Worm (Caenorhabditis elegans) whole organism, midembryonic: Measurements from ENCODE around the gene nhr-58.

Experiments
- T22C8.4 ChIP-seq: fragments of 200-800 bp; sonication (Bioruptor generic); IDR thresholded peaks from 2 replicates; pipeline ENCODE4 v1.3.6; 2022; ENCODE audit warnings: missing genetic modification characterization, missing compliant biosample characterization
- cog-1 ChIP-seq: sonication (generic microtip); optimal IDR thresholded peaks from 2 replicates; lab custom pipeline; 2016; ENCODE audit warnings: missing genetic modification characterization, missing compliant biosample characterization
- flt-1 ChIP-seq: fragments of 200-800 bp; sonication (Bioruptor generic); IDR thresholded peaks from 2 replicates; pipeline ENCODE4 v1.3.6; 2022; ENCODE audit warnings: missing genetic modification characterization, missing compliant biosample characterization
- klf-2 ChIP-seq: fragments of 200-800 bp; sonication (Bioruptor generic); conservative IDR thresholded peaks from 2 replicates; pipeline ENCODE4 v1.3.6; 2022; ENCODE audit warnings: missing genetic modification reagents, missing genetic modification characterization, missing compliant biosample characterization
- med-1 ChIP-seq: sonication (generic microtip); optimal IDR thresholded peaks from 2 replicates; lab custom pipeline; 2017; ENCODE audit warnings: missing genetic modification characterization, mild to moderate bottlenecking, missing compliant biosample characterization, antibody characterized with exemption, missing genetic modification reagents; ENCODE audit not compliant: insufficient read depth
- ref-1 ChIP-seq: fragments of 200-800 bp; sonication (Bioruptor generic); conservative IDR thresholded peaks from 2 replicates; pipeline ENCODE4 v1.3.6; 2022; ENCODE audit warnings: missing genetic modification reagents, missing genetic modification characterization, missing compliant biosample characterization
- tab-1 ChIP-seq: fragments of 200-800 bp; sonication (Bioruptor generic); IDR thresholded peaks from 2 replicates; pipeline ENCODE4 v1.3.6; 2022; ENCODE audit warnings: missing genetic modification characterization, missing compliant biosample characterization
- ztf-23 ChIP-seq: fragments of 200-800 bp; sonication (Bioruptor generic); IDR thresholded peaks from 2 replicates; pipeline ENCODE4 v1.3.6; 2022; ENCODE audit warnings: missing genetic modification reagents, missing genetic modification characterization, missing compliant biosample characterization
- ztf-29 ChIP-seq: fragments of 200-800 bp; sonication (Bioruptor generic); IDR thresholded peaks from 2 replicates; pipeline ENCODE4 v1.3.6; 2022; ENCODE audit warnings: missing genetic modification reagents, missing genetic modification characterization, missing compliant biosample characterization

DNA sequence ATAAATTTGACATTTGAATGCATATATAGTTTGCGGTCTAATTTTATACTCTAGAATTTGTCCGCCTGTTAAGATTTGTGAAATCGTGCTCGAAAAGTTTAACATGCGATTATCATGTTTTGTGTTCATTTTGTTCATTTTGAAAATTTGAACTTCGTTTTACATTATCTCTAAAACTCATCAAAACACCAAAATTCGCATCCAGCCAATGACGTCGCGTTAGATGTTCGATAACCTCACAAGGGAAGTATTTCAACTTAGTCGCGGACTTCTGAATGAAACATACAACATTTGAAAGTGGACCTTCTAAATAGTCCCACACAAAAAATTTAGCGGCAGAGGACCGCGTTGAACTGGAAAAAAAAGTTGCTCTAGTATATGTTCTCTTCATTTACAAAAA, 9.4 kb downstream of the nhr-58 start:
- TF ChIP-seq ref-1 (GFP tag; lab: Robert Waterston, UW) (no peak), flt-1 (GFP tag; lab: Robert Waterston, UW) (no peak), ztf-23 (GFP tag; lab: Robert Waterston, UW) (no peak), med-1 (GFP tag; lab: Kevin White, UChicago) (no peak), ztf-29 (no peak), T22C8.4 (GFP tag; lab: Robert Waterston, UW) (no peak), cog-1 (tag; lab: Kevin White, UChicago) (no peak), klf-2 (GFP tag; lab: Robert Waterston, UW) (no peak), tab-1 (no peak)
